3 fruit fly cellular contexts compared by ENCODE assay signal in genomic region chr2L:19388966-19389365, dm6.
TF ChIP-seq lines count a peak whose summit lies in the region.

No protein-coding gene starts in this region.

- TF ChIP-seq CTCF in whole organism, embryonic (GFP tag; optimal IDR thresholded peaks at IDR 0.05; lab: Kevin White, UChicago): no peak

TF ChIP-seq in whole organism, embryonic, 481 proteins besides CTCF, POLR2A, EP300 and RAD21:
- TF ChIP-seq sens (GFP tag; lab: Kevin White, UChicago): peak; percentile 54
- TF ChIP-seq pita (GFP tag; optimal IDR thresholded peaks at IDR 0.05; lab: Kevin White, UChicago): no peak
- TF ChIP-seq CG1832 (GFP tag; optimal IDR thresholded peaks at IDR 0.05; lab: Kevin White, UChicago): no peak
- TF ChIP-seq nom (GFP tag; optimal IDR thresholded peaks at IDR 0.05; lab: Kevin White, UChicago): no peak
- no peak for TF ChIP-seq TFAM (GFP tag; optimal IDR thresholded peaks at IDR 0.05; lab: Kevin White, UChicago)
- peak; percentile 20 for TF ChIP-seq abd-A (tag; optimal IDR thresholded peaks at IDR 0.05; lab: Kevin White, UChicago)
- no peak for TF ChIP-seq CG18619 (GFP tag; optimal IDR thresholded peaks at IDR 0.05; lab: Kevin White, UChicago)
- peak; percentile 48; the same call in 1 of the 2 replicates for TF ChIP-seq vvl (GFP tag; IDR thresholded peaks at IDR 0.05; lab: Robert Waterston, UW)
- no peak for TF ChIP-seq Asciz (GFP tag; optimal IDR thresholded peaks at IDR 0.05; lab: Kevin White, UChicago)
- peak; percentile 35 for TF ChIP-seq CG12769 (tag; optimal IDR thresholded peaks at IDR 0.05; lab: Kevin White, UChicago)
- no peak for TF ChIP-seq pzg (GFP tag; optimal IDR thresholded peaks at IDR 0.05; lab: Kevin White, UChicago)
- no peak for TF ChIP-seq rib (GFP tag; IDR thresholded peaks at IDR 0.05; lab: Robert Waterston, UW)
- peak; percentile 27 for TF ChIP-seq sd (tag; optimal IDR thresholded peaks at IDR 0.05; lab: Kevin White, UChicago)
- TF ChIP-seq CG13894 (tag; optimal IDR thresholded peaks at IDR 0.05; lab: Kevin White, UChicago): peak; percentile 76
- no peak for TF ChIP-seq schlank (tag; optimal IDR thresholded peaks at IDR 0.05; lab: Kevin White, UChicago)
- TF ChIP-seq CG15601 (tag; optimal IDR thresholded peaks at IDR 0.05; lab: Kevin White, UChicago): no peak
- peak; percentile 48 for TF ChIP-seq Med (GFP tag; lab: Kevin White, UChicago)
- no peak for TF ChIP-seq Awh (GFP tag; IDR thresholded peaks at IDR 0.05; lab: Robert Waterston, UW)
- no peak for TF ChIP-seq CG6791 (GFP tag; IDR thresholded peaks at IDR 0.05; lab: Robert Waterston, UW; ENCODE audit: partially characterized antibody)
- TF ChIP-seq z (GFP tag; IDR thresholded peaks at IDR 0.05; lab: Robert Waterston, UW): no peak
- TF ChIP-seq HmgZ (tag; optimal IDR thresholded peaks at IDR 0.05; lab: Kevin White, UChicago): no peak
TF ChIP-seq in whole organism, embryonic: peak in this region for 7.

TF ChIP-seq in whole organism, pupa, 21 proteins besides CTCF, POLR2A, EP300 and RAD21:
- no peak for TF ChIP-seq Pif1B (GFP tag; optimal IDR thresholded peaks at IDR 0.05; lab: Kevin White, UChicago)
- TF ChIP-seq EcR (GFP tag; optimal IDR thresholded peaks at IDR 0.05; lab: Kevin White, UChicago): peak; percentile 25
- TF ChIP-seq D1 (tag; optimal IDR thresholded peaks at IDR 0.05; lab: Kevin White, UChicago): no peak

TF ChIP-seq in whole organism, wandering third instar larva, 38 proteins besides CTCF, POLR2A, EP300 and RAD21:
- TF ChIP-seq rgr (GFP tag; optimal IDR thresholded peaks at IDR 0.05; lab: Kevin White, UChicago) (no peak), Hr83 (GFP tag; optimal IDR thresholded peaks at IDR 0.05; lab: Kevin White, UChicago; ENCODE audit: poor library complexity, severe bottlenecking) (no peak), Dfd (GFP tag; optimal IDR thresholded peaks at IDR 0.05; lab: Kevin White, UChicago) (no peak), Rel (GFP tag; optimal IDR thresholded peaks at IDR 0.05; lab: Kevin White, UChicago) (no peak), Rel (tag; optimal IDR thresholded peaks at IDR 0.05; lab: Kevin White, UChicago) (peak; percentile 93), brk (GFP tag; optimal IDR thresholded peaks at IDR 0.05; lab: Kevin White, UChicago) (no peak), lola (GFP tag; optimal IDR thresholded peaks at IDR 0.05; lab: Kevin White, UChicago) (no peak), Mio (GFP tag; optimal IDR thresholded peaks at IDR 0.05; lab: Kevin White, UChicago) (no peak), Vsx2 (GFP tag; optimal IDR thresholded peaks at IDR 0.05; lab: Kevin White, UChicago; ENCODE audit: partially characterized antibody) (no peak)
